Fruit fly (Drosophila melanogaster): Measurements from ENCODE around the gene agt.

Gene agt

dm6 chr3R:6674548-6674947, 14.6 kb upstream of the agt start (continued):
- TF ChIP-seq Med (GFP tag) (peak; percentile 51), Eip74EF (GFP tag; optimal IDR thresholded peaks at IDR 0.05) (no peak), CG7987 (GFP tag; optimal IDR thresholded peaks at IDR 0.05) (no peak), Mrtf (GFP tag; IDR thresholded peaks at IDR 0.05) (no peak), ewg (GFP tag; optimal IDR thresholded peaks at IDR 0.05) (no peak), YL-1 (GFP tag; optimal IDR thresholded peaks at IDR 0.05) (no peak), CG7556 (GFP tag; optimal IDR thresholded peaks at IDR 0.05) (no peak), CG10979 (tag; optimal IDR thresholded peaks at IDR 0.05) (peak; percentile 69), Hr78 (GFP tag; optimal IDR thresholded peaks at IDR 0.05) (peak in 1 of 2 experiments; percentile 12), CG6683 (GFP tag; optimal IDR thresholded peaks at IDR 0.05) (no peak), CG3726 (GFP tag; IDR thresholded peaks at IDR 0.05) (no peak), CG11093 (GFP tag; IDR thresholded peaks at IDR 0.05) (no peak), ranshi (GFP tag; IDR thresholded peaks at IDR 0.05) (no peak), CG3281 (GFP tag; optimal IDR thresholded peaks at IDR 0.05) (no peak), Asciz (GFP tag; optimal IDR thresholded peaks at IDR 0.05) (no peak), Dbx (GFP tag; IDR thresholded peaks at IDR 0.05) (no peak), CG10147 (GFP tag; optimal IDR thresholded peaks at IDR 0.05) (no peak), Adf1 (GFP tag; IDR thresholded peaks at IDR 0.05) (no peak), ssp (GFP tag; IDR thresholded peaks at IDR 0.05) (no peak), ems (GFP tag; optimal IDR thresholded peaks at IDR 0.05) (no peak), pb (GFP tag; optimal IDR thresholded peaks at IDR 0.05) (no peak), Scr (GFP tag; IDR thresholded peaks at IDR 0.05; ENCODE audit: partially characterized antibody) (no peak), Dek (tag; optimal IDR thresholded peaks at IDR 0.05) (no peak), CG12155 (GFP tag; optimal IDR thresholded peaks at IDR 0.05) (no peak), pros (GFP tag; optimal IDR thresholded peaks at IDR 0.05) (no peak), croc (GFP tag; conservative IDR thresholded peaks at IDR 0.05) (no peak), ara (GFP tag; IDR thresholded peaks at IDR 0.05) (peak; percentile 41; the same call in 1 of the 2 replicates), CHES-1-like (GFP tag; optimal IDR thresholded peaks at IDR 0.05) (no peak), gsb (GFP tag; IDR thresholded peaks at IDR 0.05) (no peak), Abd-B (GFP tag; optimal IDR thresholded peaks at IDR 0.05) (no peak), Xrp1 (GFP tag; IDR thresholded peaks at IDR 0.05) (peak; percentile 65), Six4 (GFP tag; optimal IDR thresholded peaks at IDR 0.05) (peak; percentile 9), CG17385 (GFP tag; optimal IDR thresholded peaks at IDR 0.05) (no peak), sd (tag; optimal IDR thresholded peaks at IDR 0.05) (no peak), gsb-n (tag; optimal IDR thresholded peaks at IDR 0.05) (peak; percentile 29), dm (GFP tag; optimal IDR thresholded peaks at IDR 0.05) (no peak), Hr3 (GFP tag; optimal IDR thresholded peaks at IDR 0.05) (no peak), CG14050 (GFP tag; IDR thresholded peaks at IDR 0.05) (no peak), Oaz (GFP tag; IDR thresholded peaks at IDR 0.05) (no peak), Spps (tag; optimal IDR thresholded peaks at IDR 0.05) (peak; percentile 54), Sin3A (optimal IDR thresholded peaks at IDR 0.05) (no peak), run (tag; optimal IDR thresholded peaks at IDR 0.05) (no peak), her (GFP tag; optimal IDR thresholded peaks at IDR 0.05) (no peak), psq (GFP tag; optimal IDR thresholded peaks at IDR 0.05) (no peak), MBD-R2 (GFP tag; IDR thresholded peaks at IDR 0.05) (no peak), hb (GFP tag; IDR thresholded peaks at IDR 0.05; ENCODE audit: partially characterized antibody) (no peak), Lim3 (GFP tag; IDR thresholded peaks at IDR 0.05) (no peak), CG33557 (GFP tag; optimal IDR thresholded peaks at IDR 0.05) (peak; percentile 1), tup (GFP tag; optimal IDR thresholded peaks at IDR 0.05) (no peak), mld (GFP tag; IDR thresholded peaks at IDR 0.05; ENCODE audit: partially characterized antibody) (no peak), CG8388 (GFP tag; optimal IDR thresholded peaks at IDR 0.05) (no peak), gem (tag; optimal IDR thresholded peaks at IDR 0.05) (peak; percentile 62)

Measured in whole organism, embryonic.